Worm (Caenorhabditis elegans) whole organism, L4 larva: Measurements from ENCODE around the gene T28C6.3.

ENCODE experiments used
- F49E8.2 ChIP-seq: sonication (generic microtip); optimal IDR thresholded peaks from 2 replicates; lab custom pipeline; 2016; ENCODE audit warnings: missing compliant biosample characterization, mild to moderate bottlenecking, missing genetic modification characterization, borderline replicate concordance
- T20F7.1 ChIP-seq: fragments of 200-800 bp; sonication (Bioruptor generic); optimal IDR thresholded peaks from 2 replicates; lab custom pipeline; 2018; ENCODE audit warnings: mild to moderate bottlenecking, missing genetic modification characterization, missing compliant biosample characterization
- Y105C5A.15 ChIP-seq: fragments of 200-800 bp; sonication (Bioruptor generic); IDR thresholded peaks from 2 replicates; pipeline ENCODE4 v1.3.6; 2022; ENCODE audit warnings: missing genetic modification characterization, missing compliant biosample characterization
- aha-1 ChIP-seq: fragments of 150-350 bp; peaks from one replicate; lab custom pipeline; 2014; ENCODE audit warnings: missing biosample characterization, missing genetic modification characterization
- ceh-20 ChIP-seq: fragments of 200-800 bp; sonication (Bioruptor generic); IDR thresholded peaks from 2 replicates; pipeline ENCODE4 v1.3.6; 2022; ENCODE audit warnings: missing genetic modification reagents, missing genetic modification characterization, missing compliant biosample characterization
- ceh-28 ChIP-seq: fragments of 150-350 bp; optimal IDR thresholded peaks from 2 replicates; lab custom pipeline; 2014; ENCODE audit warnings: missing biosample characterization, missing genetic modification reagents, missing genetic modification characterization
- ceh-32 ChIP-seq: sonication (generic microtip); optimal IDR thresholded peaks from 2 replicates; lab custom pipeline; 2016; ENCODE audit warnings: mild to moderate bottlenecking, missing genetic modification characterization, missing compliant biosample characterization; ENCODE audit not compliant: poor library complexity
- ceh-62 ChIP-seq: sonication (generic microtip); optimal IDR thresholded peaks from 2 replicates; lab custom pipeline; 2017; ENCODE audit warnings: missing biosample characterization, missing genetic modification characterization
- cey-2 ChIP-seq: sonication (generic microtip); optimal IDR thresholded peaks from 3 replicates; lab custom pipeline; 2017; ENCODE audit warnings: missing genetic modification characterization, mild to moderate bottlenecking, missing compliant biosample characterization, antibody characterized with exemption, borderline replicate concordance; ENCODE audit not compliant: insufficient read depth
- ctbp-1 ChIP-seq: fragments of 200-800 bp; sonication (Bioruptor generic); IDR thresholded peaks from 2 replicates; pipeline ENCODE4 v1.3.6; 2022; ENCODE audit warnings: missing genetic modification reagents, missing genetic modification characterization, missing compliant biosample characterization
- daf-16 ChIP-seq, 3 experiments: sonication (generic microtip); optimal IDR thresholded peaks; 2 replicates each; lab custom pipeline; 2016 to 2017; ENCODE audit warnings: missing genetic modification characterization in 3 of 3, missing genetic modification reagents in 3 of 3, mild to moderate bottlenecking in 2 of 3, missing compliant biosample characterization in 2 of 3, missing biosample characterization in 1 of 3, moderate library complexity in 1 of 3
- daf-19 ChIP-seq: fragments of 200-800 bp; sonication (Bioruptor generic); conservative IDR thresholded peaks from 2 replicates; pipeline ENCODE4 v1.3.6; 2022; ENCODE audit warnings: missing genetic modification characterization, missing compliant biosample characterization
- dmd-6 ChIP-seq: fragments of 200-800 bp; sonication (Bioruptor generic); IDR thresholded peaks from 2 replicates; pipeline ENCODE4 v1.3.6; 2022; ENCODE audit warnings: missing genetic modification reagents, missing genetic modification characterization, missing compliant biosample characterization
- duxl-1 ChIP-seq: sonication (generic microtip); optimal IDR thresholded peaks from 2 replicates; lab custom pipeline; 2016; ENCODE audit warnings: mild to moderate bottlenecking, missing genetic modification characterization, moderate library complexity, missing compliant biosample characterization; ENCODE audit not compliant: poor library complexity
- dve-1 ChIP-seq: sonication (generic microtip); optimal IDR thresholded peaks from 2 replicates; lab custom pipeline; 2017; ENCODE audit warnings: antibody characterized with exemption, mild to moderate bottlenecking, missing genetic modification characterization, missing compliant biosample characterization; ENCODE audit not compliant: insufficient read depth
- egl-43 ChIP-seq: fragments of 200-800 bp; sonication (Bioruptor generic); IDR thresholded peaks from 2 replicates; pipeline ENCODE4 v1.3.6; 2022; ENCODE audit warnings: missing genetic modification reagents, missing genetic modification characterization, missing compliant biosample characterization
- hlh-11 ChIP-seq: fragments of 200-800 bp; sonication (Bioruptor generic); optimal IDR thresholded peaks from 2 replicates; lab custom pipeline; 2018; ENCODE audit warnings: mild to moderate bottlenecking, missing genetic modification characterization, missing compliant biosample characterization
- hlh-30 ChIP-seq: sonication (generic microtip); optimal IDR thresholded peaks from 2 replicates; lab custom pipeline; 2017; ENCODE audit warnings: antibody characterized with exemption, mild to moderate bottlenecking, missing genetic modification characterization, missing compliant biosample characterization; ENCODE audit not compliant: insufficient read depth
- lim-7 ChIP-seq: fragments of 200-800 bp; sonication (Bioruptor generic); IDR thresholded peaks from 2 replicates; pipeline ENCODE4 v1.3.6; 2022; ENCODE audit warnings: missing genetic modification characterization, missing compliant biosample characterization
- lin-13 ChIP-seq: fragments of 150-350 bp; optimal IDR thresholded peaks from 2 replicates; lab custom pipeline; 2014; ENCODE audit warnings: missing biosample characterization, missing genetic modification reagents, missing genetic modification characterization
- lin-15B ChIP-seq: fragments of 150-350 bp; sonication (generic microtip); optimal IDR thresholded peaks from 3 replicates; lab custom pipeline; 2014; ENCODE audit warnings: missing biosample characterization, missing genetic modification characterization
- lin-39 ChIP-seq: fragments of 150-350 bp; optimal IDR thresholded peaks from 2 replicates; lab custom pipeline; 2014; ENCODE audit warnings: missing biosample characterization, missing genetic modification reagents, missing genetic modification characterization
- lsy-2 ChIP-seq, 2 experiments: fragments of 150-350 bp in 1 of 2; sonication (generic microtip) in 1 of 2; optimal IDR thresholded peaks; 2 replicates each; lab custom pipeline; 2014 to 2017; ENCODE audit warnings: missing biosample characterization in 2 of 2, missing genetic modification characterization in 2 of 2
- madf-5 ChIP-seq, 2 experiments: fragments of 200-800 bp; sonication (Bioruptor generic); IDR thresholded peaks; 2 replicates each; pipeline ENCODE4 v1.3.6; 2022; ENCODE audit warnings: missing compliant biosample characterization in 2 of 2, missing genetic modification characterization in 2 of 2
- mdl-1 ChIP-seq, 2 experiments: fragments of 150-350 bp in 1 of 2; sonication (generic microtip) in 1 of 2; optimal IDR thresholded peaks; 2 replicates each; lab custom pipeline; 2014 to 2017; ENCODE audit warnings: missing biosample characterization in 2 of 2, missing genetic modification characterization in 2 of 2
- mdt-29 ChIP-seq: fragments of 200-800 bp; sonication (Bioruptor generic); IDR thresholded peaks from 2 replicates; pipeline ENCODE4 v1.3.6; 2022; ENCODE audit warnings: missing genetic modification reagents, missing genetic modification characterization, missing compliant biosample characterization
- mep-1 ChIP-seq: fragments of 150-350 bp; sonication (generic microtip); optimal IDR thresholded peaks from 3 replicates; lab custom pipeline; 2014; ENCODE audit warnings: missing biosample characterization, missing genetic modification characterization
- mxl-3 ChIP-seq: fragments of 200-800 bp; sonication (Bioruptor generic); optimal IDR thresholded peaks from 2 replicates; lab custom pipeline; 2018; ENCODE audit warnings: mild to moderate bottlenecking, missing genetic modification characterization, missing compliant biosample characterization
- nhr-102 ChIP-seq: sonication (generic microtip); optimal IDR thresholded peaks from 2 replicates; lab custom pipeline; 2016; ENCODE audit warnings: mild to moderate bottlenecking, missing genetic modification characterization, moderate library complexity, missing compliant biosample characterization
- nhr-111 ChIP-seq: fragments of 200-800 bp; sonication (Bioruptor generic); optimal IDR thresholded peaks from 2 replicates; lab custom pipeline; 2018; ENCODE audit warnings: mild to moderate bottlenecking, missing genetic modification characterization, missing compliant biosample characterization
- nhr-237 ChIP-seq: sonication (generic microtip); optimal IDR thresholded peaks from 2 replicates; lab custom pipeline; 2017; ENCODE audit warnings: missing biosample characterization, missing genetic modification characterization
- nhr-25 ChIP-seq: sonication (generic microtip); optimal IDR thresholded peaks from 2 replicates; lab custom pipeline; 2017; ENCODE audit warnings: missing genetic modification characterization, mild to moderate bottlenecking, missing compliant biosample characterization, antibody characterized with exemption, moderate library complexity, borderline replicate concordance; ENCODE audit not compliant: insufficient read depth
- nhr-28 ChIP-seq: fragments of 150-350 bp; optimal IDR thresholded peaks from 2 replicates; lab custom pipeline; 2014; ENCODE audit warnings: missing biosample characterization, missing genetic modification characterization
- nhr-48 ChIP-seq: sonication (generic microtip); optimal IDR thresholded peaks from 2 replicates; lab custom pipeline; 2016; ENCODE audit warnings: mild to moderate bottlenecking, missing genetic modification characterization, missing compliant biosample characterization
- nhr-6 ChIP-seq: fragments of 150-350 bp; optimal IDR thresholded peaks from 2 replicates; lab custom pipeline; 2014; ENCODE audit warnings: missing biosample characterization, missing genetic modification characterization
- nhr-77 ChIP-seq: fragments of 150-350 bp; optimal IDR thresholded peaks from 2 replicates; lab custom pipeline; 2014; ENCODE audit warnings: missing biosample characterization, missing genetic modification characterization
- pqm-1 ChIP-seq: sonication (generic microtip); optimal IDR thresholded peaks from 2 replicates; lab custom pipeline; 2017; ENCODE audit warnings: missing biosample characterization, missing genetic modification characterization
- set-16 ChIP-seq: fragments of 200-800 bp; sonication (Bioruptor generic); IDR thresholded peaks from 2 replicates; pipeline ENCODE4 v1.3.6; 2022; ENCODE audit warnings: missing genetic modification reagents, missing genetic modification characterization, missing compliant biosample characterization
- snpc-1.2 ChIP-seq: fragments of 200-800 bp; sonication (Bioruptor generic); IDR thresholded peaks from 2 replicates; pipeline ENCODE4 v1.3.6; 2022; ENCODE audit warnings: missing genetic modification reagents, missing genetic modification characterization, missing compliant biosample characterization
- tag-97 ChIP-seq: fragments of 200-800 bp; sonication (Bioruptor generic); IDR thresholded peaks from 2 replicates; pipeline ENCODE4 v1.3.6; 2022; ENCODE audit warnings: missing genetic modification characterization, missing compliant biosample characterization
- tra-1 ChIP-seq: fragments of 200-800 bp; sonication (Bioruptor generic); IDR thresholded peaks from 2 replicates; pipeline ENCODE4 v1.3.6; 2022; ENCODE audit warnings: missing genetic modification reagents, missing genetic modification characterization, missing compliant biosample characterization
- unc-62 ChIP-seq, 3 experiments: fragments of 150-350 bp in 1 of 3; sonication (generic microtip); optimal IDR thresholded peaks in 2 of 3; peaks in 1 of 3; 1 replicate in 1 of 3; 2 replicates in 2 of 3; lab custom pipeline; 2014 to 2017; ENCODE audit warnings: missing biosample characterization in 3 of 3, missing genetic modification characterization in 3 of 3, missing genetic modification reagents in 3 of 3, missing genotype in 1 of 3
- zag-1 ChIP-seq: fragments of 150-350 bp; optimal IDR thresholded peaks from 2 replicates; lab custom pipeline; 2014; ENCODE audit warnings: missing biosample characterization, missing genetic modification characterization
- zfp-2 ChIP-seq: sonication (generic microtip); optimal IDR thresholded peaks from 2 replicates; lab custom pipeline; 2016; ENCODE audit warnings: mild to moderate bottlenecking, missing genetic modification characterization, missing compliant biosample characterization
- zip-11 ChIP-seq: fragments of 200-800 bp; sonication (Bioruptor generic); IDR thresholded peaks from 2 replicates; pipeline ENCODE4 v1.3.6; 2022; ENCODE audit warnings: missing genetic modification characterization, missing compliant biosample characterization

Gene T28C6.3

DNA sequence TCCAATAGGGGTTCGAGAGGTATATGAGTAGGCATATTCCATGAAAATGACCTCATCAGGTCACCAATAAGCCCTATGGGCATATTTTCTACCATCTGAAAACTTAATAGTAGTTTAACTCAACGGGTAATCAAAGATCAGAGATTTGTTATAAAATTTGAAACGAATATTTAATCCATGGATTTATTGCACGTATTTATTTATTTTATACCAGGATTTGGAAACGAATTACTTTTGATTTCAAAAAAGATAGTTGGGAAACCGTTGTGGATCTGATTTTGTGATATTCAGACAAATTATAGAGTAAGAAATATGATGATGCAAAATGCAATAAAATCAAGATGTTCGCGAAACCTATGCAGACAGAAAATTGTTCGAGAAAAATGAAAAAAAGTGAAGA is 27.3 kb upstream of the T28C6.3 start, which contains the start of gene C33D9.3:
C33D9.3 (minus strand) TSS at position 101 of the 400 bp plus-strand sequence.
- TF ChIP-seq T20F7.1 (GFP tag; lab: Kevin White, UChicago) (no peak), unc-62 (GFP tag; optimal IDR thresholded peaks at IDR 0.05 in 1 of 2; lab: Kevin White, UChicago) (peak in 1 of 2 experiments; percentile 15), unc-62 (tag; optimal IDR thresholded peaks at IDR 0.05; lab: Kevin White, UChicago) (no peak)
- TF ChIP-seq, all 104 proteins: peak for 1

DNA sequence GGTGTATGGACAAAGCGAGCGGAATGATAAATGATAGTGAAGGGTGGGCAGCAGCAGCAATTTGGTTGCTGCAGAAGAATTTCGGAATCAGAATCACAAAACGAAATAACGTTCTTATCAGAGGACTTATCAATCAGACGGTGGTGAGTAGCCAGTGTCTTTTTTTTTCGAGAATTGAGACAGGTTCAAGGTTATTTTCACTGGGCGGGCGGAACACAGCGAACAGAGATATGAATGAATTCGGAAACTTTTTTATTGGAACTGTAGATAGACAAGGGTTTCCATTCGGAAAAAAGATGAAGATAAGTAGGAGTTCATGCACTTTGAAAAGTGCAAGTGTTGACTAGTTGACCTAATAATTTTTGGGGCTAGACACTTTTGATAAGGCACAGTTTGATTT is 26.9 kb upstream of the T28C6.3 start:
- TF ChIP-seq zfp-2 (tag; lab: Kevin White, UChicago): no peak
- no peak for TF ChIP-seq daf-19 (GFP tag; lab: Robert Waterston, UW)
- no peak for TF ChIP-seq F49E8.2
- TF ChIP-seq aha-1 (tag; lab: Kevin White, UChicago): peak; percentile 66
- TF ChIP-seq duxl-1: no peak
- no peak for TF ChIP-seq zip-11 (GFP tag; lab: Robert Waterston, UW)
- TF ChIP-seq nhr-6 (tag; lab: Kevin White, UChicago): no peak
- TF ChIP-seq mdt-29: no peak
- TF ChIP-seq mxl-3: peak; percentile 80
- peak; percentile 27; the same call in 1 of the 2 replicates for TF ChIP-seq ceh-20
- TF ChIP-seq nhr-102 (tag; lab: Kevin White, UChicago): peak; percentile 3
- no peak for TF ChIP-seq daf-16 (GFP tag; optimal IDR thresholded peaks at IDR 0.05; lab: Kevin White, UChicago)
- TF ChIP-seq daf-16 (tag; optimal IDR thresholded peaks at IDR 0.05; lab: Kevin White, UChicago): peak; percentile 26
- TF ChIP-seq nhr-25 (tag; lab: Kevin White, UChicago): peak; percentile 94
- no peak for TF ChIP-seq nhr-48 (tag; lab: Kevin White, UChicago)
- no peak for TF ChIP-seq lin-15B (tag; lab: Kevin White, UChicago)
- TF ChIP-seq lim-7 (GFP tag; lab: Robert Waterston, UW): no peak
- peak; percentile 74; the same call in 1 of the 2 replicates for TF ChIP-seq tra-1 (GFP tag; lab: Robert Waterston, UW)
- TF ChIP-seq zag-1: no peak
- no peak for TF ChIP-seq ceh-62 (tag; lab: Kevin White, UChicago)
- TF ChIP-seq hlh-30: peak; percentile 25
- no peak for TF ChIP-seq ceh-32
- no peak for TF ChIP-seq madf-5 (GFP tag; IDR thresholded peaks at IDR 0.05; lab: Robert Waterston, UW)
- no peak for TF ChIP-seq lin-13
- peak; percentile 84 for TF ChIP-seq nhr-28
- no peak for TF ChIP-seq nhr-111 (GFP tag; lab: Kevin White, UChicago)
- TF ChIP-seq hlh-11: peak; percentile 85
- no peak for TF ChIP-seq ctbp-1 (GFP tag; lab: Robert Waterston, UW)
- peak in 1 of 2 experiments; percentile 52 for TF ChIP-seq mdl-1 (tag; optimal IDR thresholded peaks at IDR 0.05; lab: Kevin White, UChicago)
- no peak for TF ChIP-seq mep-1 (tag; lab: Kevin White, UChicago)
- peak in 1 of 2 experiments; percentile 97 for TF ChIP-seq unc-62 (GFP tag; optimal IDR thresholded peaks at IDR 0.05 in 1 of 2; lab: Kevin White, UChicago)
- TF ChIP-seq unc-62 (tag; optimal IDR thresholded peaks at IDR 0.05; lab: Kevin White, UChicago): no peak
- no peak for TF ChIP-seq Y105C5A.15
- TF ChIP-seq nhr-237 (tag; lab: Kevin White, UChicago): no peak
- TF ChIP-seq set-16 (GFP tag; lab: Robert Waterston, UW): no peak
- TF ChIP-seq lsy-2 (tag; optimal IDR thresholded peaks at IDR 0.05; lab: Kevin White, UChicago): peak in 1 of 2 experiments; percentile 19
- TF ChIP-seq cey-2 (tag; lab: Kevin White, UChicago): no peak
- no peak for TF ChIP-seq egl-43 (GFP tag; lab: Robert Waterston, UW)
- TF ChIP-seq pqm-1 (tag; lab: Kevin White, UChicago): peak; percentile 80
- TF ChIP-seq tag-97 (GFP tag; lab: Robert Waterston, UW): no peak
- TF ChIP-seq dve-1 (tag; lab: Kevin White, UChicago): peak; percentile 37
- no peak for TF ChIP-seq ceh-28 (tag; lab: Kevin White, UChicago)
- peak; percentile 71 for TF ChIP-seq dmd-6
- no peak for TF ChIP-seq snpc-1.2 (GFP tag; lab: Robert Waterston, UW)
- no peak for TF ChIP-seq lin-39 (tag; lab: Kevin White, UChicago)
- TF ChIP-seq nhr-77 (tag; lab: Kevin White, UChicago): no peak
